Worm (Caenorhabditis elegans) whole organism, L3 larva: Measurements from ENCODE around the gene mbl-1.

Source experiments
- R02D3.7 ChIP-seq: fragments of 150-350 bp; optimal IDR thresholded peaks from 2 replicates; lab custom pipeline; 2014; ENCODE audit warnings: missing biosample characterization, missing genetic modification characterization
- aly-2 ChIP-seq: fragments of 150-350 bp; optimal IDR thresholded peaks from 2 replicates; lab custom pipeline; 2014; ENCODE audit warnings: missing biosample characterization, missing genetic modification characterization
- ama-1 ChIP-seq: fragments of 150-350 bp; optimal IDR thresholded peaks from 2 replicates; lab custom pipeline; 2018
- ceh-28 ChIP-seq: fragments of 150-350 bp; optimal IDR thresholded peaks from 2 replicates; lab custom pipeline; 2014; ENCODE audit warnings: missing biosample characterization, missing genetic modification reagents, missing genetic modification characterization
- ceh-82 ChIP-seq: fragments of 150-350 bp; optimal IDR thresholded peaks from 2 replicates; lab custom pipeline; 2014; ENCODE audit warnings: missing biosample characterization, missing genetic modification characterization
- ceh-9 ChIP-seq: sonication (generic microtip); optimal IDR thresholded peaks from 2 replicates; lab custom pipeline; 2018; ENCODE audit warnings: missing biosample characterization, missing genetic modification characterization
- daf-12 ChIP-seq: fragments of 150-350 bp; optimal IDR thresholded peaks from 2 replicates; lab custom pipeline; 2014; ENCODE audit warnings: missing biosample characterization, missing genetic modification reagents, missing genetic modification characterization
- egl-5 ChIP-seq: fragments of 150-350 bp; optimal IDR thresholded peaks from 2 replicates; lab custom pipeline; 2017; ENCODE audit warnings: missing biosample characterization, missing genetic modification reagents, missing genetic modification characterization, inconsistent platforms
- elt-1 ChIP-seq: fragments of 150-350 bp; optimal IDR thresholded peaks from 2 replicates; lab custom pipeline; 2014; ENCODE audit warnings: missing biosample characterization, missing genetic modification characterization
- elt-2 ChIP-seq: sonication (generic microtip); optimal IDR thresholded peaks from 2 replicates; lab custom pipeline; 2016; ENCODE audit warnings: missing genetic modification reagents, mild to moderate bottlenecking, missing genetic modification characterization, missing compliant biosample characterization
- elt-3 ChIP-seq, 3 experiments: fragments of 150-350 bp in 1 of 3; sonication (generic microtip) in 2 of 3; optimal IDR thresholded peaks; 2 replicates in 2 of 3; 4 replicates in 1 of 3; lab custom pipeline; 2014 to 2017; ENCODE audit warnings: missing biosample characterization in 3 of 3, missing genetic modification characterization in 3 of 3
- eor-1 ChIP-seq, 2 experiments: fragments of 150-350 bp; optimal IDR thresholded peaks; 2 replicates each; lab custom pipeline; 2014 to 2018; ENCODE audit warnings: missing biosample characterization in 2 of 2, missing genetic modification characterization in 2 of 2
- fkh-10 ChIP-seq: sonication (generic microtip); optimal IDR thresholded peaks from 2 replicates; lab custom pipeline; 2017; ENCODE audit warnings: missing biosample characterization, missing genetic modification reagents, missing genetic modification characterization
- fos-1 ChIP-seq: fragments of 150-350 bp; optimal IDR thresholded peaks from 2 replicates; lab custom pipeline; 2014; ENCODE audit warnings: missing biosample characterization, missing genetic modification characterization
- hmg-11 ChIP-seq: sonication (generic microtip); optimal IDR thresholded peaks from 2 replicates; lab custom pipeline; 2016; ENCODE audit warnings: missing genetic modification characterization, missing compliant biosample characterization
- jun-1 ChIP-seq: fragments of 150-350 bp; optimal IDR thresholded peaks from 2 replicates; lab custom pipeline; 2014; ENCODE audit warnings: missing biosample characterization, missing genetic modification reagents, missing genetic modification characterization
- lin-15B ChIP-seq: fragments of 150-350 bp; optimal IDR thresholded peaks from 2 replicates; lab custom pipeline; 2014; ENCODE audit warnings: missing biosample characterization, missing genetic modification characterization
- lin-39 ChIP-seq: fragments of 150-350 bp; optimal IDR thresholded peaks from 2 replicates; lab custom pipeline; 2018; ENCODE audit warnings: missing biosample characterization, missing genetic modification reagents, missing genetic modification characterization
- lsy-12 ChIP-seq: sonication (generic microtip); optimal IDR thresholded peaks from 2 replicates; lab custom pipeline; 2016; ENCODE audit warnings: mild to moderate bottlenecking, missing genetic modification characterization, missing compliant biosample characterization
- mdl-1 ChIP-seq: fragments of 150-350 bp; optimal IDR thresholded peaks from 2 replicates; lab custom pipeline; 2014; ENCODE audit warnings: missing biosample characterization, missing genetic modification characterization
- mml-1 ChIP-seq: fragments of 150-350 bp; sonication (generic microtip); optimal IDR thresholded peaks from 3 replicates; lab custom pipeline; 2014; ENCODE audit warnings: missing biosample characterization, missing genetic modification characterization
- nfya-1 ChIP-seq: sonication (generic microtip); optimal IDR thresholded peaks from 2 replicates; lab custom pipeline; 2017; ENCODE audit warnings: missing genetic modification characterization, mild to moderate bottlenecking, missing compliant biosample characterization, antibody characterized with exemption, moderate library complexity; ENCODE audit not compliant: insufficient read depth
- nhr-11 ChIP-seq: fragments of 150-350 bp; optimal IDR thresholded peaks from 2 replicates; lab custom pipeline; 2014; ENCODE audit warnings: missing biosample characterization, missing genetic modification characterization
- nhr-12 ChIP-seq: fragments of 150-350 bp; optimal IDR thresholded peaks from 2 replicates; lab custom pipeline; 2014; ENCODE audit warnings: missing biosample characterization, missing genetic modification characterization
- nhr-23 ChIP-seq: fragments of 150-350 bp; optimal IDR thresholded peaks from 2 replicates; lab custom pipeline; 2014; ENCODE audit warnings: missing biosample characterization, missing genetic modification reagents, missing genetic modification characterization
- nhr-237 ChIP-seq: fragments of 150-350 bp; optimal IDR thresholded peaks from 2 replicates; lab custom pipeline; 2014; ENCODE audit warnings: missing biosample characterization, missing genetic modification characterization
- nhr-25 ChIP-seq: sonication (generic microtip); optimal IDR thresholded peaks from 2 replicates; lab custom pipeline; 2017; ENCODE audit warnings: missing biosample characterization, missing genetic modification characterization
- nhr-28 ChIP-seq: fragments of 150-350 bp; optimal IDR thresholded peaks from 2 replicates; lab custom pipeline; 2014; ENCODE audit warnings: missing biosample characterization, missing genetic modification characterization
- nhr-77 ChIP-seq: fragments of 150-350 bp; optimal IDR thresholded peaks from 2 replicates; lab custom pipeline; 2014; ENCODE audit warnings: missing biosample characterization, missing genetic modification characterization
- pha-4 ChIP-seq: fragments of 150-350 bp; optimal IDR thresholded peaks from 2 replicates; lab custom pipeline; 2014; ENCODE audit warnings: missing biosample characterization, missing genetic modification reagents, missing genetic modification characterization
- pqm-1 ChIP-seq: fragments of 150-350 bp; optimal IDR thresholded peaks from 2 replicates; lab custom pipeline; 2017; ENCODE audit warnings: missing biosample characterization, missing genetic modification characterization, inconsistent platforms
- sea-2 ChIP-seq: fragments of 150-350 bp; sonication (generic microtip); optimal IDR thresholded peaks from 4 replicates; lab custom pipeline; 2014; ENCODE audit warnings: missing biosample characterization, missing genetic modification reagents, missing genetic modification characterization
- skn-1 ChIP-seq: fragments of 150-350 bp; optimal IDR thresholded peaks from 2 replicates; lab custom pipeline; 2014; ENCODE audit warnings: missing biosample characterization, missing genetic modification characterization
- unc-39 ChIP-seq: sonication (generic microtip); optimal IDR thresholded peaks from 4 replicates; lab custom pipeline; 2017; ENCODE audit warnings: missing biosample characterization, missing genetic modification characterization
- zag-1 ChIP-seq: fragments of 150-350 bp; optimal IDR thresholded peaks from 2 replicates; lab custom pipeline; 2014; ENCODE audit warnings: missing biosample characterization, missing genetic modification characterization

Gene mbl-1

ce11 chrX:16995149-16995885 is 16.9 kb downstream of the mbl-1 start:
- TF ChIP-seq elt-1 (tag; lab: Kevin White, UChicago), result no peak
- no peak for TF ChIP-seq egl-5 (tag; lab: Kevin White, UChicago)
- no peak for TF ChIP-seq daf-12 (tag; lab: Kevin White, UChicago)
- no peak for TF ChIP-seq mdl-1 (tag; lab: Kevin White, UChicago)
- TF ChIP-seq elt-2 (tag; lab: Kevin White, UChicago), result peak; percentile 12

ce11 chrX:16995886-16996283 is 17.5 kb downstream of the mbl-1 start:
- TF ChIP-seq elt-2 (tag; lab: Kevin White, UChicago) (peak; percentile 70), pqm-1 (peak; percentile 63), pha-4 (peak; percentile 74), nhr-12 (tag; lab: Kevin White, UChicago) (no peak)

- TF ChIP-seq hmg-11 (tag; lab: Kevin White, UChicago) (no peak), unc-39 (tag; lab: Kevin White, UChicago) (no peak), sea-2 (no peak), nhr-23 (tag; lab: Kevin White, UChicago) (no peak), egl-5 (tag; lab: Kevin White, UChicago) (no peak), eor-1 (tag; optimal IDR thresholded peaks at IDR 0.05; lab: Kevin White, UChicago) (no peak), nhr-25 (tag; lab: Kevin White, UChicago) (peak; percentile 67), fos-1 (tag; lab: Kevin White, UChicago) (no peak)
Measured at ce11 chrX:16998003-16998402, 19.6 kb downstream of the mbl-1 start.

ce11 chrX:16998981-16999380 is 20.6 kb downstream of the mbl-1 start:
- TF ChIP-seq lin-15B (no peak), pha-4 (no peak), lin-39 (tag; lab: Kevin White, UChicago) (peak; percentile 12), unc-39 (tag; lab: Kevin White, UChicago) (no peak), lsy-12 (tag; lab: Kevin White, UChicago) (no peak), fkh-10 (GFP tag; lab: Kevin White, UChicago) (no peak), nhr-77 (no peak), nfya-1 (tag; lab: Kevin White, UChicago) (peak; percentile 74), ama-1 (lab: Kevin White, UChicago) (no peak), ceh-9 (tag; lab: Kevin White, UChicago) (no peak), mdl-1 (tag; lab: Kevin White, UChicago) (no peak), skn-1 (tag; lab: Kevin White, UChicago) (no peak), aly-2 (no peak), nhr-25 (tag; lab: Kevin White, UChicago) (no peak)

- no peak for TF ChIP-seq nhr-23 (tag; lab: Kevin White, UChicago)
- no peak for TF ChIP-seq ceh-28
- no peak for TF ChIP-seq sea-2
- no peak for TF ChIP-seq nhr-237 (tag; lab: Kevin White, UChicago)
- TF ChIP-seq fos-1 (tag; lab: Kevin White, UChicago), result no peak
- TF ChIP-seq fkh-10 (GFP tag; lab: Kevin White, UChicago), result no peak
- TF ChIP-seq aly-2, result no peak
- no peak for TF ChIP-seq zag-1 (tag; lab: Kevin White, UChicago)
- no peak for TF ChIP-seq unc-39 (tag; lab: Kevin White, UChicago)
- TF ChIP-seq eor-1 (tag; optimal IDR thresholded peaks at IDR 0.05; lab: Kevin White, UChicago), result no peak
- TF ChIP-seq nhr-25 (tag; lab: Kevin White, UChicago), result no peak
- peak; percentile 76 for TF ChIP-seq lin-39 (tag; lab: Kevin White, UChicago)
- TF ChIP-seq hmg-11 (tag; lab: Kevin White, UChicago), result peak; percentile 10
- TF ChIP-seq ama-1 (lab: Kevin White, UChicago), result no peak
Measured at ce11 chrX:16999649-17000048, 21.2 kb downstream of the mbl-1 start.

ce11 chrX:17002149-17002548 is 23.7 kb downstream of the mbl-1 start:
- no peak for TF ChIP-seq nhr-28 (tag; lab: Kevin White, UChicago)
- no peak for TF ChIP-seq elt-3 (tag; optimal IDR thresholded peaks at IDR 0.05; lab: Kevin White, UChicago)
- TF ChIP-seq ama-1 (lab: Kevin White, UChicago), result no peak
- TF ChIP-seq zag-1 (tag; lab: Kevin White, UChicago), result no peak
- peak; percentile 51 for TF ChIP-seq nfya-1 (tag; lab: Kevin White, UChicago)
- peak; percentile 1 for TF ChIP-seq lin-39 (tag; lab: Kevin White, UChicago)
- TF ChIP-seq R02D3.7 (tag; lab: Kevin White, UChicago), result no peak
- no peak for TF ChIP-seq nhr-11 (tag; lab: Kevin White, UChicago)
- peak; percentile 36 for TF ChIP-seq egl-5 (tag; lab: Kevin White, UChicago)
- no peak for TF ChIP-seq pha-4
- no peak for TF ChIP-seq fkh-10 (GFP tag; lab: Kevin White, UChicago)
- no peak for TF ChIP-seq pqm-1
- TF ChIP-seq ceh-82 (tag; lab: Kevin White, UChicago), result no peak
- no peak for TF ChIP-seq skn-1 (tag; lab: Kevin White, UChicago)
- TF ChIP-seq fos-1 (tag; lab: Kevin White, UChicago), result no peak
- TF ChIP-seq jun-1, result no peak
- no peak for TF ChIP-seq mml-1
